Worm (Caenorhabditis elegans) whole organism, mixed stage, embryonic: Measurements from ENCODE around the gene F25H9.2.

Experiments used
- blmp-1 ChIP-seq: fragments of 150-350 bp; optimal IDR thresholded peaks from 2 replicates; lab custom pipeline; 2014; ENCODE audit warnings: missing biosample characterization, missing genetic modification characterization
- ces-1 ChIP-seq: fragments of 150-350 bp; optimal IDR thresholded peaks from 2 replicates; lab custom pipeline; 2014; ENCODE audit warnings: missing biosample characterization, missing genetic modification reagents, missing genetic modification characterization
- cnd-1 ChIP-seq: fragments of 200-800 bp; sonication (Bioruptor generic); optimal IDR thresholded peaks from 2 replicates; lab custom pipeline; 2018; ENCODE audit warnings: mild to moderate bottlenecking, missing genetic modification characterization, missing compliant biosample characterization
- lsy-2 ChIP-seq: fragments of 150-350 bp; optimal IDR thresholded peaks from 2 replicates; lab custom pipeline; 2014; ENCODE audit warnings: missing biosample characterization, missing genetic modification characterization
- mls-2 ChIP-seq: sonication (generic microtip); optimal IDR thresholded peaks from 2 replicates; lab custom pipeline; 2016; ENCODE audit warnings: mild to moderate bottlenecking, missing genetic modification characterization, moderate library complexity, missing compliant biosample characterization
- nhr-12 ChIP-seq: fragments of 150-350 bp; optimal IDR thresholded peaks from 2 replicates; lab custom pipeline; 2014; ENCODE audit warnings: missing biosample characterization, missing genetic modification characterization
- pha-4 ChIP-seq: fragments of 150-350 bp; optimal IDR thresholded peaks from 2 replicates; lab custom pipeline; 2018; ENCODE audit warnings: missing biosample characterization, missing genetic modification reagents, missing genetic modification characterization
- snpc-4 ChIP-seq: fragments of 150-350 bp; optimal IDR thresholded peaks from 2 replicates; lab custom pipeline; 2014; ENCODE audit warnings: missing biosample characterization, missing genetic modification characterization
- sptf-1 ChIP-seq: sonication (generic microtip); optimal IDR thresholded peaks from 2 replicates; lab custom pipeline; 2017; ENCODE audit warnings: mild to moderate bottlenecking, missing genetic modification characterization, moderate library complexity, missing compliant biosample characterization
- unc-120 ChIP-seq: sonication (generic microtip); optimal IDR thresholded peaks from 2 replicates; lab custom pipeline; 2017; ENCODE audit warnings: missing genetic modification characterization, missing compliant biosample characterization; ENCODE audit not compliant: poor library complexity, severe bottlenecking
- unc-39 ChIP-seq: fragments of 150-350 bp; optimal IDR thresholded peaks from 2 replicates; lab custom pipeline; 2014; ENCODE audit warnings: missing biosample characterization, missing genetic modification characterization
- unc-62 ChIP-seq: fragments of 150-350 bp; optimal IDR thresholded peaks from 2 replicates; lab custom pipeline; 2014; ENCODE audit warnings: missing biosample characterization, missing genetic modification reagents, missing genetic modification characterization
- ztf-11 ChIP-seq: fragments of 150-350 bp; optimal IDR thresholded peaks from 2 replicates; lab custom pipeline; 2014; ENCODE audit warnings: missing biosample characterization, missing genetic modification characterization

DNA sequence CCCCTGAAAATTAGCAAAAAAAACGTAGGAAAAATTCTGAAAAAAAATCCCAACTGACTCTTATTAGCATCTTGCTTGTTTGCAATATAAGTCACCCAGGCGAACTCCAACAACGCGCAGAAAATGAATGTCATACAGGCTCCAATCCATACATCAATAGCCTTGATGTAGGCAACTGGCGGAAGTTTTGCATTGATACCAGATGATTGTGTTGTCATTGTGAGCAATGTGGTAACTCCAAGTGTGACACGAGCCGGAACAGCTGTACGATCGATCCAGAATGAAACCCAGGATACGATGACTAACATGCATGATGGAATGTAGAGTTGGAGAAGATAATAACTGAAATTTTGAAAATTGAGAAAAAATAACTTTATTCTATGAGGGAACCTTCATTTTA lies 41.3 kb downstream of the F25H9.2 start:
- TF ChIP-seq lsy-2 (tag; lab: Kevin White, UChicago) (no peak), blmp-1 (no peak), ztf-11 (tag; lab: Kevin White, UChicago) (no peak), cnd-1 (tag; lab: Kevin White, UChicago) (no peak), pha-4 (tag; lab: Kevin White, UChicago) (no peak), unc-39 (no peak), unc-62 (GFP tag; lab: Kevin White, UChicago) (no peak), ces-1 (GFP tag; lab: Kevin White, UChicago) (no peak), mls-2 (tag; lab: Kevin White, UChicago) (no peak), snpc-4 (tag; lab: Kevin White, UChicago) (no peak), nhr-12 (tag; lab: Kevin White, UChicago) (no peak), unc-120 (tag; lab: Kevin White, UChicago) (no peak), sptf-1 (tag; lab: Kevin White, UChicago) (no peak)
